ENCODE assay signal across 6 worm cellular contexts in genomic region chrII:12499969-12500368, ce11.
TF ChIP-seq lines count a peak whose summit lies in the region.

No protein-coding gene starts in this region.

TF ChIP-seq in whole organism, L1 larva, 84 proteins besides CTCF, POLR2A, EP300 and RAD21:
- TF ChIP-seq nhr-71 (tag; optimal IDR thresholded peaks at IDR 0.05; lab: Kevin White, UChicago) (peak; percentile 18), lin-14 (GFP tag; optimal IDR thresholded peaks at IDR 0.05; lab: Kevin White, UChicago) (peak; percentile 67), isw-1 (GFP tag; IDR thresholded peaks at IDR 0.05; lab: Robert Waterston, UW) (no peak), dpl-1 (GFP tag; optimal IDR thresholded peaks at IDR 0.05; lab: Kevin White, UChicago) (peak in 1 of 3 experiments; percentile 21), unc-62 (GFP tag; optimal IDR thresholded peaks at IDR 0.05; lab: Kevin White, UChicago) (no peak), aha-1 (tag; optimal IDR thresholded peaks at IDR 0.05; lab: Kevin White, UChicago) (no peak), nhr-77 (tag; optimal IDR thresholded peaks at IDR 0.05; lab: Kevin White, UChicago) (no peak), fkh-10 (GFP tag; optimal IDR thresholded peaks at IDR 0.05; lab: Kevin White, UChicago) (peak; percentile 78), nhr-12 (tag; optimal IDR thresholded peaks at IDR 0.05; lab: Kevin White, UChicago) (no peak), efl-1 (optimal IDR thresholded peaks at IDR 0.05; lab: Kevin White, UChicago) (peak; percentile 8 to 72), efl-1 (GFP tag; optimal IDR thresholded peaks at IDR 0.05 in 1 of 2; lab: Kevin White, UChicago) (peak; percentile 29 to 80)

TF ChIP-seq in whole organism, L3 larva, 47 proteins besides CTCF, POLR2A, EP300 and RAD21:
- TF ChIP-seq fkh-10 (GFP tag; optimal IDR thresholded peaks at IDR 0.05; lab: Kevin White, UChicago) = peak; percentile 2
- no peak for TF ChIP-seq ceh-9 (tag; optimal IDR thresholded peaks at IDR 0.05; lab: Kevin White, UChicago)

TF ChIP-seq in whole organism, L4 larva, 104 proteins besides CTCF, POLR2A, EP300 and RAD21:
- TF ChIP-seq ces-1 (GFP tag; optimal IDR thresholded peaks at IDR 0.05; lab: Kevin White, UChicago) (peak; percentile 65), ztf-11 (tag; optimal IDR thresholded peaks at IDR 0.05; lab: Kevin White, UChicago) (no peak), hif-1 (tag; optimal IDR thresholded peaks at IDR 0.05; lab: Kevin White, UChicago) (peak in 1 of 2 experiments; percentile 37), ctbp-1 (GFP tag; IDR thresholded peaks at IDR 0.05; lab: Robert Waterston, UW) (0 out of 2 replicates have a peak, but pooled peaks have one; percentile 35), F44E2.7 (GFP tag; IDR thresholded peaks at IDR 0.05; lab: Robert Waterston, UW) (no peak), unc-130 (GFP tag; optimal IDR thresholded peaks at IDR 0.05; lab: Kevin White, UChicago) (no peak), fkh-10 (GFP tag; optimal IDR thresholded peaks at IDR 0.05; lab: Kevin White, UChicago) (peak; percentile 29), fos-1 (tag; optimal IDR thresholded peaks at IDR 0.05; lab: Kevin White, UChicago) (no peak)

TF ChIP-seq in whole organism, late embryonic, 69 proteins besides CTCF, POLR2A, EP300 and RAD21:
- TF ChIP-seq K02D7.2 (tag; optimal IDR thresholded peaks at IDR 0.05; lab: Kevin White, UChicago) (no peak), unc-42 (tag; optimal IDR thresholded peaks at IDR 0.05; lab: Kevin White, UChicago) (peak; percentile 92), ceh-6 (GFP tag; optimal IDR thresholded peaks at IDR 0.05; lab: Kevin White, UChicago) (no peak), C38D4.7 (GFP tag; optimal IDR thresholded peaks at IDR 0.05; lab: Kevin White, UChicago) (no peak), pax-1 (tag; optimal IDR thresholded peaks at IDR 0.05; lab: Kevin White, UChicago) (no peak), ref-2 (tag; optimal IDR thresholded peaks at IDR 0.05; lab: Kevin White, UChicago) (no peak)

TF ChIP-seq in whole organism, mixed stage, embryonic, 35 proteins besides CTCF, POLR2A, EP300 and RAD21:
- TF ChIP-seq unc-39 (tag; optimal IDR thresholded peaks at IDR 0.05; lab: Kevin White, UChicago) (no peak), ces-1 (GFP tag; optimal IDR thresholded peaks at IDR 0.05; lab: Kevin White, UChicago) (peak; percentile 91)

TF ChIP-seq in whole organism, young adult, 124 proteins besides CTCF, POLR2A, EP300 and RAD21:
- TF ChIP-seq attf-6 (GFP tag; IDR thresholded peaks at IDR 0.05; lab: Robert Waterston, UW) = no peak
- peak; percentile 42; the same call in 1 of the 2 replicates for TF ChIP-seq zfh-2 (GFP tag; conservative IDR thresholded peaks at IDR 0.05; lab: Robert Waterston, UW)
